Fruit fly (Drosophila melanogaster) whole organism, prepupa: ENCODE measurements around the gene Cyp4d2.

ENCODE experiments used
- Blimp-1 ChIP-seq: fragments of 200-800 bp; sonication (Bioruptor generic); optimal IDR thresholded peaks from 3 replicates; lab custom pipeline; 2017; ENCODE audit warnings: missing biosample characterization, missing genetic modification characterization, mild to moderate bottlenecking, moderate library complexity, missing genetic modification reagents
- CG10631 ChIP-seq: fragments of 200-800 bp; sonication (Bioruptor generic); optimal IDR thresholded peaks from 2 replicates; lab custom pipeline; 2016; ENCODE audit warnings: missing biosample characterization, missing genetic modification characterization
- CG11294 ChIP-seq: fragments of 200-800 bp; sonication (Bioruptor generic); IDR thresholded peaks from 2 replicates; pipeline ENCODE4 v1.3.6; 2022; ENCODE audit warnings: missing biosample characterization, missing genetic modification characterization
- CG11762 ChIP-seq: fragments of 200-800 bp; sonication (Bioruptor generic); optimal IDR thresholded peaks from 3 replicates; lab custom pipeline; 2016; ENCODE audit warnings: missing biosample characterization, missing genetic modification characterization; ENCODE audit not compliant: insufficient read depth
- CG11902 ChIP-seq: fragments of 200-800 bp; sonication (Bioruptor generic); optimal IDR thresholded peaks from 3 replicates; lab custom pipeline; 2016; ENCODE audit warnings: missing biosample characterization, missing genetic modification characterization
- CG15336 ChIP-seq: fragments of 200-800 bp; sonication (Bioruptor generic); IDR thresholded peaks from 2 replicates; pipeline ENCODE4 v1.3.6; 2022; ENCODE audit warnings: missing biosample characterization, missing genetic modification characterization
- CG1621 ChIP-seq: fragments of 200-800 bp; sonication (Bioruptor generic); optimal IDR thresholded peaks from 3 replicates; lab custom pipeline; 2018; ENCODE audit warnings: missing biosample characterization, mild to moderate bottlenecking, missing genetic modification characterization
- CG31627 ChIP-seq: fragments of 200-800 bp; sonication (Bioruptor generic); optimal IDR thresholded peaks from 3 replicates; lab custom pipeline; 2016; ENCODE audit warnings: missing biosample characterization, missing genetic modification characterization
- CG32006 ChIP-seq: fragments of 200-800 bp; sonication (Bioruptor generic); optimal IDR thresholded peaks from 3 replicates; lab custom pipeline; 2017; ENCODE audit warnings: missing biosample characterization, mild to moderate bottlenecking, missing genetic modification characterization
- CG34406 ChIP-seq: fragments of 200-800 bp; sonication (Bioruptor generic); optimal IDR thresholded peaks from 3 replicates; lab custom pipeline; 2016; ENCODE audit warnings: missing biosample characterization, missing genetic modification characterization
- CG4318 ChIP-seq: fragments of 200-800 bp; sonication (Bioruptor generic); optimal IDR thresholded peaks from 3 replicates; lab custom pipeline; 2017; ENCODE audit warnings: missing biosample characterization, mild to moderate bottlenecking, missing genetic modification characterization
- CG6163 ChIP-seq: fragments of 200-800 bp; sonication (Bioruptor generic); IDR thresholded peaks from 3 replicates; pipeline ENCODE4 v1.3.6; 2022; ENCODE audit warnings: missing biosample characterization, missing genetic modification characterization
- CG6276 ChIP-seq: fragments of 200-800 bp; sonication (Bioruptor generic); optimal IDR thresholded peaks from 2 replicates; lab custom pipeline; 2017; ENCODE audit warnings: missing biosample characterization, mild to moderate bottlenecking, missing genetic modification characterization
- CG6792 ChIP-seq: fragments of 200-800 bp; sonication (Bioruptor generic); optimal IDR thresholded peaks from 3 replicates; lab custom pipeline; 2016; ENCODE audit warnings: missing biosample characterization, missing genetic modification characterization
- CG7368 ChIP-seq: fragments of 200-800 bp; sonication (Bioruptor generic); optimal IDR thresholded peaks from 3 replicates; lab custom pipeline; 2016; ENCODE audit warnings: missing biosample characterization, missing genetic modification characterization
- CG8119 ChIP-seq: fragments of 200-800 bp; sonication (Bioruptor generic); IDR thresholded peaks from 3 replicates; pipeline ENCODE4 v1.3.6; 2022; ENCODE audit warnings: missing biosample characterization, missing genetic modification characterization
- CG8319 ChIP-seq: fragments of 200-800 bp; sonication (Bioruptor generic); optimal IDR thresholded peaks from 3 replicates; lab custom pipeline; 2016; ENCODE audit warnings: missing biosample characterization, missing genetic modification characterization
- CG9139 ChIP-seq: fragments of 200-800 bp; sonication (Bioruptor generic); optimal IDR thresholded peaks from 3 replicates; lab custom pipeline; 2017; ENCODE audit warnings: missing biosample characterization, mild to moderate bottlenecking, missing genetic modification characterization
- Eip93F ChIP-seq: fragments of 200-800 bp; sonication (Bioruptor generic); optimal IDR thresholded peaks from 2 replicates; lab custom pipeline; 2016; ENCODE audit warnings: missing biosample characterization, mild to moderate bottlenecking, missing genetic modification characterization
- Ets21C ChIP-seq: fragments of 200-800 bp; sonication (Bioruptor generic); optimal IDR thresholded peaks from 3 replicates; lab custom pipeline; 2016; ENCODE audit warnings: missing biosample characterization, missing genetic modification characterization
- Gug ChIP-seq: fragments of 200-800 bp; sonication (Bioruptor generic); IDR thresholded peaks from 2 replicates; pipeline ENCODE4 v1.3.6; 2022; ENCODE audit warnings: missing biosample characterization, missing genetic modification characterization
- Hr39 ChIP-seq: fragments of 200-800 bp; sonication (Bioruptor generic); optimal IDR thresholded peaks from 2 replicates; lab custom pipeline; 2016; ENCODE audit warnings: missing biosample characterization, missing genetic modification characterization
- Lpt ChIP-seq: fragments of 200-800 bp; sonication (Bioruptor generic); optimal IDR thresholded peaks from 3 replicates; lab custom pipeline; 2016; ENCODE audit warnings: missing biosample characterization, missing genetic modification characterization
- Met ChIP-seq: fragments of 200-800 bp; sonication (Bioruptor generic); optimal IDR thresholded peaks from 3 replicates; lab custom pipeline; 2016; ENCODE audit warnings: missing biosample characterization, missing genetic modification characterization
- Sox102F ChIP-seq: fragments of 200-800 bp; sonication (Bioruptor generic); optimal IDR thresholded peaks from 2 replicates; lab custom pipeline; 2016; ENCODE audit warnings: missing biosample characterization, mild to moderate bottlenecking, missing genetic modification characterization
- Sox14 ChIP-seq: fragments of 200-800 bp; sonication (Bioruptor generic); optimal IDR thresholded peaks from 3 replicates; lab custom pipeline; 2016; ENCODE audit warnings: missing biosample characterization, missing genetic modification characterization
- achi ChIP-seq: fragments of 200-800 bp; sonication (Bioruptor generic); optimal IDR thresholded peaks from 3 replicates; lab custom pipeline; 2016; ENCODE audit warnings: missing biosample characterization, missing genetic modification characterization
- dac ChIP-seq: fragments of 200-800 bp; sonication (Bioruptor generic); optimal IDR thresholded peaks from 2 replicates; lab custom pipeline; 2017; ENCODE audit warnings: missing biosample characterization, mild to moderate bottlenecking, missing genetic modification characterization
- dsx ChIP-seq: fragments of 200-800 bp; optimal IDR thresholded peaks from 3 replicates; lab custom pipeline; 2019; ENCODE audit warnings: missing biosample characterization, mild to moderate bottlenecking, missing genetic modification characterization, moderate library complexity; ENCODE audit not compliant: poor library complexity, severe bottlenecking
- eg ChIP-seq: fragments of 200-800 bp; sonication (Bioruptor generic); IDR thresholded peaks from 3 replicates; pipeline ENCODE4 v1.3.6; 2022; ENCODE audit warnings: missing biosample characterization, missing genetic modification characterization
- esn ChIP-seq: fragments of 200-800 bp; sonication (Bioruptor generic); optimal IDR thresholded peaks from 2 replicates; lab custom pipeline; 2016; ENCODE audit warnings: missing biosample characterization, mild to moderate bottlenecking, missing genetic modification characterization, moderate library complexity
- fd85E ChIP-seq: fragments of 200-800 bp; sonication (Bioruptor generic); optimal IDR thresholded peaks from 3 replicates; lab custom pipeline; 2016; ENCODE audit warnings: missing biosample characterization, missing genetic modification characterization
- lz ChIP-seq: fragments of 200-800 bp; sonication (Bioruptor generic); optimal IDR thresholded peaks from 3 replicates; lab custom pipeline; 2016; ENCODE audit warnings: missing biosample characterization, missing genetic modification characterization
- salr ChIP-seq, 2 experiments: fragments of 200-800 bp; sonication (Bioruptor generic); optimal IDR thresholded peaks; 3 replicates each; lab custom pipeline; 2016 to 2018; ENCODE audit warnings: missing biosample characterization in 2 of 2, missing genetic modification characterization in 2 of 2, mild to moderate bottlenecking in 1 of 2
- spab ChIP-seq: fragments of 200-800 bp; sonication (Bioruptor generic); optimal IDR thresholded peaks from 2 replicates; lab custom pipeline; 2017; ENCODE audit warnings: missing biosample characterization, mild to moderate bottlenecking, missing genetic modification characterization, missing genetic modification reagents
- ss ChIP-seq, 2 experiments: fragments of 200-800 bp; sonication (Bioruptor generic); optimal IDR thresholded peaks; 2 replicates in 1 of 2; 3 replicates in 1 of 2; lab custom pipeline; 2017 to 2018; ENCODE audit warnings: mild to moderate bottlenecking in 2 of 2, missing biosample characterization in 2 of 2, missing genetic modification characterization in 2 of 2, moderate library complexity in 1 of 2
- svp ChIP-seq: fragments of 200-800 bp; sonication (Bioruptor generic); peaks from one replicate; lab custom pipeline; 2016; ENCODE audit warnings: missing biosample characterization, missing genetic modification characterization
- vri ChIP-seq: fragments of 200-800 bp; sonication (Bioruptor generic); optimal IDR thresholded peaks from 3 replicates; lab custom pipeline; 2016; ENCODE audit warnings: missing biosample characterization, mild to moderate bottlenecking, missing genetic modification characterization

Gene Cyp4d2

DNA sequence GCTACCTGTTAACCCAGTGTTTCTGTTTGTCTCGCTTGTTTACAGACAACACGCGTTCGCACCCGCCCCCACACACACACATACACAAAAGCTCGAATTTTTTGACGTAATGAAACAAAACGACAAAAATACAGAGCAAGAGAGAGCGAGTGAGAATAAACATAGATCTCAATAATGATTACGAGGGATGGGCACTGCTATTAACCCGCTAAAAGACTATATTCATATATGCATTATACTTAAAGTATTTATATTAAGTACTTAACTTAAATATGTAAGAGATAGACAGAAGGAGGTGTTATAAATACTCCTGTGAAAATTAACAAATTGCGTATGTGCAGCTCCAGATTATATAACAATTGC is 34.0 kb upstream of the Cyp4d2 start (continued):
- TF ChIP-seq eg (peak; percentile 59), dsx (GFP tag; lab: Kevin White, UChicago) (no peak)

DNA sequence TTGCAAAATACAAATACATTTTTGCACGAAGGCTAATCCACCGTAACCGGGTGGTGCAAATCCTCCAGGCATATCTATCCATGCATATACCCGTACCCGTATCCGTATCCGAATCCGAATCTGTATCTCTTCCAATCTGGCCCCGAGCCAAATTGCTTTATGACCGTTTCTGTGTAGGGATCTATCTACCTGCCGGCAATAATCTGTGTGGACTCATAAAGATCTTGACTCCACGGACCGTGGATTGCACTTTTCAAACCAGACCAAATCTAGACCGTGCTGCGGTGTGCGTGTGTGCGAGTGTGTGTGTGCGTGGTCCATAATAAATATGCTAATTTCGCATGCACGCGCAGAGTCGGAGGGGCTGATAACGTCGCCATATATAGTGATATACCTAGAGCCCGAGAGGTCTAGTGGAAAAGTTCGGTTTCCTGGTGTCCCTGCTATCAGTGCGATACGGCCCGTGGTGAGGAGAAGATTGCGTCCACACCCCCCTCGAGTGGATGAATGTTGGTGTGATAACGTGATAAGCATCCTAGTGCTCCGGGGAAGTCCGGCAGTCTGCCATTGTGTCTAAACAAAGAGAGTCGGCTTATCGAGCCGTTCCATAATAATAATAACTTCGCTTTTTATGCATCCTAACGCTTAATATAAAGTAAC is 33.4 kb upstream of the Cyp4d2 start:
- peak; percentile 24 for TF ChIP-seq Sox14 (GFP tag; lab: Kevin White, UChicago)
- peak; percentile 78 for TF ChIP-seq svp (GFP tag; lab: Kevin White, UChicago)
- TF ChIP-seq CG31627 (GFP tag; lab: Kevin White, UChicago): no peak
- no peak for TF ChIP-seq CG32006
- TF ChIP-seq dac (GFP tag; lab: Kevin White, UChicago): no peak
- peak; percentile 86 for TF ChIP-seq vri (GFP tag; lab: Kevin White, UChicago)
- TF ChIP-seq, all 60 proteins: peak for 3

DNA sequence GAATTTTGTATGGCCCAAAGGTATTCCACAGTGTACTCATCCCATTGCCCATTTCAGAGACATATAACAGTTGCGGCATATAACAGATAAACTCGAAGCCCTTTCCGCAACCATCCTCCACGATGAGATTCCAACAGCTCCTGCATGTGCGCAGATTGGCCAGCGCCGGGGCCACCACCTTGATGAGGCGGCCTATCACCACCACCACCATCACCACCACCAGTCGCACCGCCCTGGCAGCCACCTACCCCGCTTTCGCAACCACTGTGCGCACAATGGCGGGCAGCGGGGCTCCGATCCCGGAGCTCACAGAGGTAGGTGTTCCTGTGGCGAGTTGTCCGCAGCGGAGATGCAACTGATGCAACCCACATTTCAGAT is 32.9 kb upstream of the Cyp4d2 start:
- no peak for TF ChIP-seq CG6276 (GFP tag; lab: Kevin White, UChicago)
- peak; percentile 7 for TF ChIP-seq svp (GFP tag; lab: Kevin White, UChicago)

DNA sequence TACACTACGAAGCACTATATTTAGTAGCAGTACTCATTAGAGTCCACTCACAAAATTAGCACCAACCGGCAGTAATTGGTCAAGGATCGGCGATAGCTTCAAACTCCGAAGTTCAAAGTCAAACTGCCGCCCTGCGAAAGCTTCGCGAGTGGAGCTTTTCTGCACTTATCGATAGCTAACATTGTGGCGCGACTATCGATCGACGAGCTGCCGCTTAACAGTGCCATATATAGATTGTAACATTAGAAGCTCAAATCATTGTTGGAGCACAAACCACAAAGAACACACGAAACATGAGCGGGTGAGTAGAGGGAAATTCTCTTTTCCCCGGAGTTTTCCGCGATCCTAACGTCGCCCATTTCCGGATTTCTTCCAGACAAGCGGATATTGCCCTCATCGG is 30.7 kb upstream of the Cyp4d2 start, which contains the start of gene Pgd:
Pgd (plus strand) TSS at position 23 of the 400 bp plus-strand sequence.
- TF ChIP-seq CG15336 (GFP tag; lab: Robert Waterston, UW) (peak; percentile 34; the same call in 1 of the 2 replicates), Blimp-1 (GFP tag; lab: Kevin White, UChicago) (no peak), eg (peak; percentile 36; the same call in 2 of the 3 replicates), dsx (GFP tag; lab: Kevin White, UChicago) (peak; percentile 59), ss (GFP tag; optimal IDR thresholded peaks at IDR 0.05; lab: Kevin White, UChicago) (peak in 1 of 2 experiments; percentile 28), CG1621 (tag; lab: Kevin White, UChicago) (peak; percentile 44), achi (GFP tag; lab: Kevin White, UChicago) (no peak), Sox14 (GFP tag; lab: Kevin White, UChicago) (peak; percentile 1), CG8119 (GFP tag; lab: Robert Waterston, UW) (0 out of 3 replicates have a peak, but pooled peaks have one; percentile 13)
- TF ChIP-seq, all 60 proteins: peak for 7

dm6 chrX:2145690-2146470 is 29.9 kb upstream of the Cyp4d2 start:
- TF ChIP-seq Met (peak; percentile 64), CG11762 (GFP tag; lab: Kevin White, UChicago) (peak; percentile 39), Hr39 (GFP tag; lab: Kevin White, UChicago) (peak; percentile 78), CG11294 (GFP tag; lab: Robert Waterston, UW) (no peak), CG10631 (GFP tag; lab: Kevin White, UChicago) (peak; percentile 47), Gug (GFP tag; lab: Robert Waterston, UW) (peak; percentile 49; the same call in 1 of the 2 replicates), vri (GFP tag; lab: Kevin White, UChicago) (peak; percentile 40), CG7368 (peak; percentile 45), Sox14 (GFP tag; lab: Kevin White, UChicago) (peak; percentile 47), CG4318 (GFP tag; lab: Kevin White, UChicago) (peak; percentile 52), CG1621 (tag; lab: Kevin White, UChicago) (peak; percentile 2), CG6792 (GFP tag; lab: Kevin White, UChicago) (peak; percentile 52), spab (GFP tag; lab: Kevin White, UChicago) (peak; percentile 4), Lpt (GFP tag; lab: Kevin White, UChicago) (no peak), CG34406 (GFP tag; lab: Kevin White, UChicago) (peak; percentile 6), CG31627 (GFP tag; lab: Kevin White, UChicago) (peak; percentile 65), CG9139 (GFP tag; lab: Kevin White, UChicago) (no peak), Blimp-1 (GFP tag; lab: Kevin White, UChicago) (no peak), CG32006 (peak; percentile 67), Eip93F (GFP tag; lab: Kevin White, UChicago) (no peak), eg (peak; percentile 47; the same call in 2 of the 3 replicates), Ets21C (peak; percentile 65), fd85E (GFP tag; lab: Kevin White, UChicago) (no peak), esn (GFP tag; lab: Kevin White, UChicago) (peak; percentile 76), CG8319 (GFP tag; lab: Kevin White, UChicago) (peak; percentile 54), salr (GFP tag; optimal IDR thresholded peaks at IDR 0.05; lab: Kevin White, UChicago) (peak in 1 of 2 experiments; percentile 47), Sox102F (GFP tag; lab: Kevin White, UChicago) (peak; percentile 65), CG11902 (GFP tag; lab: Kevin White, UChicago) (peak; percentile 48), CG6163 (GFP tag; lab: Robert Waterston, UW) (no peak), CG8119 (GFP tag; lab: Robert Waterston, UW) (peak; percentile 60), lz (peak; percentile 73)
